Fruit fly (Drosophila melanogaster) whole organism, embryonic: ENCODE measurements around the gene mio.

Experiments
- ATbp ChIP-seq: fragments of 200-800 bp; sonication (Bioruptor generic); optimal IDR thresholded peaks from 2 replicates; lab custom pipeline; 2017; ENCODE audit warnings: missing biosample characterization, mild to moderate bottlenecking, missing genetic modification characterization, missing genetic modification reagents
- B-H1 ChIP-seq: fragments of 200-800 bp; sonication (Bioruptor generic); IDR thresholded peaks from 3 replicates; pipeline ENCODE4 v1.3.6; 2022; ENCODE audit warnings: missing biosample characterization, missing genetic modification characterization
- CG10209 ChIP-seq: fragments of 200-800 bp; sonication (Bioruptor generic); optimal IDR thresholded peaks from 3 replicates; lab custom pipeline; 2017; ENCODE audit warnings: missing biosample characterization, mild to moderate bottlenecking, missing genetic modification characterization, missing genetic modification reagents
- CG10543 ChIP-seq: fragments of 200-800 bp; sonication (Bioruptor generic); optimal IDR thresholded peaks from 3 replicates; lab custom pipeline; 2017; ENCODE audit warnings: missing biosample characterization, mild to moderate bottlenecking, missing genetic modification characterization, moderate library complexity
- CG11723 ChIP-seq: fragments of 200-800 bp; sonication (Bioruptor generic); optimal IDR thresholded peaks from 2 replicates; lab custom pipeline; 2017; ENCODE audit warnings: missing biosample characterization, mild to moderate bottlenecking, missing genetic modification characterization
- CG13296 ChIP-seq: fragments of 200-800 bp; sonication (Bioruptor generic); optimal IDR thresholded peaks from 3 replicates; lab custom pipeline; 2018; ENCODE audit warnings: missing biosample characterization, mild to moderate bottlenecking, missing genetic modification characterization
- CG13424 ChIP-seq: fragments of 200-800 bp; sonication (Bioruptor generic); optimal IDR thresholded peaks from 2 replicates; lab custom pipeline; 2019; ENCODE audit warnings: missing biosample characterization, mild to moderate bottlenecking, missing genetic modification characterization, moderate library complexity
- CG14014 ChIP-seq: fragments of 200-800 bp; sonication (Bioruptor generic); IDR thresholded peaks from 2 replicates; pipeline ENCODE4 v1.3.6; 2022; ENCODE audit warnings: missing biosample characterization, missing genetic modification characterization
- CG14965 ChIP-seq: fragments of 200-800 bp; sonication (Bioruptor generic); optimal IDR thresholded peaks from 2 replicates; lab custom pipeline; 2016; ENCODE audit warnings: missing biosample characterization, missing genetic modification characterization, borderline replicate concordance
- CG15601 ChIP-seq: fragments of 200-800 bp; sonication (Bioruptor generic); optimal IDR thresholded peaks from 3 replicates; lab custom pipeline; 2019; ENCODE audit warnings: missing biosample characterization, mild to moderate bottlenecking, missing genetic modification characterization, moderate library complexity
- CG1647 ChIP-seq: fragments of 200-800 bp; sonication (Bioruptor generic); optimal IDR thresholded peaks from 3 replicates; lab custom pipeline; 2016; ENCODE audit warnings: missing biosample characterization, missing genetic modification characterization
- CG16863 ChIP-seq: fragments of 200-800 bp; sonication (Bioruptor generic); optimal IDR thresholded peaks from 3 replicates; lab custom pipeline; 2016; ENCODE audit warnings: missing biosample characterization, missing genetic modification characterization
- CG17612 ChIP-seq: fragments of 200-800 bp; sonication (Bioruptor generic); IDR thresholded peaks from 2 replicates; pipeline ENCODE4 v1.3.6; 2022; ENCODE audit warnings: missing biosample characterization, missing genetic modification characterization
- CG17802 ChIP-seq: fragments of 200-800 bp; sonication (Bioruptor generic); optimal IDR thresholded peaks from 2 replicates; lab custom pipeline; 2018; ENCODE audit warnings: missing biosample characterization, mild to moderate bottlenecking, missing genetic modification characterization, moderate library complexity
- CG17829 ChIP-seq: fragments of 200-800 bp; optimal IDR thresholded peaks from 2 replicates; lab custom pipeline; 2019; ENCODE audit warnings: missing biosample characterization, mild to moderate bottlenecking, missing genetic modification characterization, moderate library complexity
- CG18599 ChIP-seq: fragments of 200-800 bp; sonication (Bioruptor generic); optimal IDR thresholded peaks from 3 replicates; lab custom pipeline; 2017; ENCODE audit warnings: missing biosample characterization, missing genetic modification characterization, mild to moderate bottlenecking, moderate library complexity, missing genetic modification reagents
- CG2678 ChIP-seq: fragments of 200-800 bp; sonication (Bioruptor generic); optimal IDR thresholded peaks from 3 replicates; lab custom pipeline; 2019; ENCODE audit warnings: missing biosample characterization, mild to moderate bottlenecking, missing genetic modification characterization, moderate library complexity
- CG30403 ChIP-seq: fragments of 200-800 bp; sonication (Bioruptor generic); optimal IDR thresholded peaks from 3 replicates; lab custom pipeline; 2016; ENCODE audit warnings: missing biosample characterization, missing genetic modification characterization
- CG32532 ChIP-seq: fragments of 200-800 bp; sonication (Bioruptor generic); IDR thresholded peaks from 2 replicates; pipeline ENCODE4 v1.3.6; 2022; ENCODE audit warnings: missing biosample characterization, missing genetic modification characterization
- CG4404 ChIP-seq: fragments of 200-800 bp; sonication (Bioruptor generic); IDR thresholded peaks from 2 replicates; pipeline ENCODE4 v1.3.6; 2022; ENCODE audit warnings: missing biosample characterization, missing genetic modification characterization
- CG4707 ChIP-seq: fragments of 200-800 bp; sonication (Bioruptor generic); optimal IDR thresholded peaks from 2 replicates; lab custom pipeline; 2018; ENCODE audit warnings: missing biosample characterization, mild to moderate bottlenecking, missing genetic modification characterization, moderate library complexity
- CG6254 ChIP-seq: fragments of 200-800 bp; sonication (Bioruptor generic); optimal IDR thresholded peaks from 3 replicates; lab custom pipeline; 2017; ENCODE audit warnings: mild to moderate bottlenecking, missing biosample characterization, missing genetic modification reagents, missing genetic modification characterization
- CG6813 ChIP-seq: fragments of 200-800 bp; sonication (Bioruptor generic); optimal IDR thresholded peaks from 2 replicates; lab custom pipeline; 2017; ENCODE audit warnings: missing biosample characterization, missing genetic modification characterization, mild to moderate bottlenecking, moderate library complexity, missing genetic modification reagents
- CG7271 ChIP-seq: fragments of 200-800 bp; sonication (Bioruptor generic); optimal IDR thresholded peaks from 2 replicates; lab custom pipeline; 2018; ENCODE audit warnings: missing biosample characterization, mild to moderate bottlenecking, missing genetic modification characterization, moderate library complexity
- CG7745 ChIP-seq: fragments of 200-800 bp; sonication (Bioruptor generic); optimal IDR thresholded peaks from 2 replicates; lab custom pipeline; 2018; ENCODE audit warnings: missing biosample characterization, mild to moderate bottlenecking, missing genetic modification characterization, moderate library complexity
- CG8089 ChIP-seq: fragments of 200-800 bp; sonication (Bioruptor generic); optimal IDR thresholded peaks from 3 replicates; lab custom pipeline; 2016; ENCODE audit warnings: missing biosample characterization, missing genetic modification characterization
- CG8765 ChIP-seq: fragments of 200-800 bp; sonication (Bioruptor generic); IDR thresholded peaks from 2 replicates; pipeline ENCODE4 v1.3.6; 2022; ENCODE audit warnings: missing biosample characterization, missing genetic modification characterization
- Doc3 ChIP-seq: fragments of 200-800 bp; sonication (Bioruptor generic); IDR thresholded peaks from 3 replicates; pipeline ENCODE4 v1.3.6; 2022; ENCODE audit warnings: missing biosample characterization, missing genetic modification characterization; ENCODE audit not compliant: partially characterized antibody
- Hand ChIP-seq: fragments of 200-800 bp; sonication (Bioruptor generic); optimal IDR thresholded peaks from 2 replicates; lab custom pipeline; 2017; ENCODE audit warnings: mild to moderate bottlenecking, missing biosample characterization, missing genetic modification reagents, missing genetic modification characterization
- MTF-1 ChIP-seq: fragments of 200-800 bp; sonication (Bioruptor generic); optimal IDR thresholded peaks from 2 replicates; lab custom pipeline; 2018; ENCODE audit warnings: missing biosample characterization, mild to moderate bottlenecking, missing genetic modification characterization, borderline replicate concordance
- Nf-YC ChIP-seq: fragments of 200-800 bp; optimal IDR thresholded peaks from 3 replicates; lab custom pipeline; 2019; ENCODE audit warnings: missing biosample characterization, mild to moderate bottlenecking, missing genetic modification characterization, moderate library complexity
- Spps ChIP-seq: fragments of 200-800 bp; sonication (Bioruptor generic); optimal IDR thresholded peaks from 2 replicates; lab custom pipeline; 2018; ENCODE audit warnings: missing biosample characterization, mild to moderate bottlenecking, missing genetic modification characterization
- Sry-δ ChIP-seq: fragments of 200-800 bp; sonication (Bioruptor generic); optimal IDR thresholded peaks from 2 replicates; lab custom pipeline; 2016; ENCODE audit warnings: missing biosample characterization, missing genetic modification characterization
- YL-1 ChIP-seq: fragments of 200-800 bp; sonication (Bioruptor generic); optimal IDR thresholded peaks from 3 replicates; lab custom pipeline; 2017; ENCODE audit warnings: missing biosample characterization, mild to moderate bottlenecking, missing genetic modification characterization
- bab2 ChIP-seq: fragments of 200-800 bp; sonication (Bioruptor generic); optimal IDR thresholded peaks from 2 replicates; lab custom pipeline; 2016; ENCODE audit warnings: missing biosample characterization, missing genetic modification characterization
- bsh ChIP-seq, 2 experiments: fragments of 200-800 bp; sonication (Bioruptor generic); optimal IDR thresholded peaks; 2 replicates each; lab custom pipeline; 2017 to 2018; ENCODE audit warnings: mild to moderate bottlenecking in 2 of 2, missing biosample characterization in 2 of 2, missing genetic modification characterization in 2 of 2, moderate library complexity in 1 of 2
- cad ChIP-seq: fragments of >200 bp; optimal IDR thresholded peaks from 2 replicates; lab custom pipeline; 2017; ENCODE audit warnings: missing biosample characterization, missing genetic modification characterization
- cato ChIP-seq: fragments of 200-800 bp; sonication (Bioruptor generic); optimal IDR thresholded peaks from 2 replicates; lab custom pipeline; 2016; ENCODE audit warnings: missing biosample characterization, missing genetic modification characterization, borderline replicate concordance
- ci ChIP-seq: fragments of 200-800 bp; sonication (Bioruptor generic); IDR thresholded peaks from 3 replicates; pipeline ENCODE4 v1.3.6; 2022; ENCODE audit warnings: missing biosample characterization, missing genetic modification characterization
- dpn ChIP-seq, 2 experiments: fragments of 200-800 bp; sonication (Bioruptor generic); optimal IDR thresholded peaks; 3 replicates each; lab custom pipeline; 2016; ENCODE audit warnings: missing biosample characterization in 2 of 2, missing genetic modification characterization in 2 of 2
- fd102C ChIP-seq: fragments of 200-800 bp; sonication (Bioruptor generic); optimal IDR thresholded peaks from 2 replicates; lab custom pipeline; 2018; ENCODE audit warnings: missing biosample characterization, mild to moderate bottlenecking, missing genetic modification characterization, moderate library complexity
- gt ChIP-seq: fragments of 200-800 bp; sonication (Bioruptor generic); IDR thresholded peaks from 2 replicates; pipeline ENCODE4 v1.3.6; 2022; ENCODE audit warnings: missing biosample characterization, missing genetic modification characterization
- nmo ChIP-seq: fragments of 200-800 bp; sonication (Bioruptor generic); optimal IDR thresholded peaks from 2 replicates; lab custom pipeline; 2018; ENCODE audit warnings: missing biosample characterization, mild to moderate bottlenecking, missing genetic modification characterization, moderate library complexity
- odd ChIP-seq: fragments of 200-800 bp; sonication (Bioruptor generic); optimal IDR thresholded peaks from 2 replicates; lab custom pipeline; 2017; ENCODE audit warnings: missing biosample characterization, mild to moderate bottlenecking, missing genetic modification characterization
- onecut ChIP-seq: fragments of 200-800 bp; sonication (Bioruptor generic); IDR thresholded peaks from 2 replicates; pipeline ENCODE4 v1.3.6; 2022; ENCODE audit warnings: missing biosample characterization, missing genetic modification characterization
- peb ChIP-seq: fragments of 200-800 bp; sonication (Bioruptor generic); IDR thresholded peaks from 2 replicates; pipeline ENCODE4 v1.3.6; 2022; ENCODE audit warnings: missing biosample characterization, missing genetic modification characterization
- psq ChIP-seq: fragments of 200-800 bp; sonication (Bioruptor generic); optimal IDR thresholded peaks from 2 replicates; lab custom pipeline; 2017; ENCODE audit warnings: missing biosample characterization, missing genetic modification characterization
- so ChIP-seq: fragments of 200-800 bp; sonication (Bioruptor generic); IDR thresholded peaks from 3 replicates; pipeline ENCODE4 v1.3.6; 2022; ENCODE audit warnings: missing biosample characterization, missing genetic modification characterization
- tgo ChIP-seq: fragments of 200-800 bp; sonication (Bioruptor generic); IDR thresholded peaks from 3 replicates; pipeline ENCODE4 v1.3.6; 2022; ENCODE audit warnings: missing biosample characterization, missing genetic modification characterization
- yki ChIP-seq: fragments of >200 bp; optimal IDR thresholded peaks from 3 replicates; lab custom pipeline; 2018

mio gene

DNA sequence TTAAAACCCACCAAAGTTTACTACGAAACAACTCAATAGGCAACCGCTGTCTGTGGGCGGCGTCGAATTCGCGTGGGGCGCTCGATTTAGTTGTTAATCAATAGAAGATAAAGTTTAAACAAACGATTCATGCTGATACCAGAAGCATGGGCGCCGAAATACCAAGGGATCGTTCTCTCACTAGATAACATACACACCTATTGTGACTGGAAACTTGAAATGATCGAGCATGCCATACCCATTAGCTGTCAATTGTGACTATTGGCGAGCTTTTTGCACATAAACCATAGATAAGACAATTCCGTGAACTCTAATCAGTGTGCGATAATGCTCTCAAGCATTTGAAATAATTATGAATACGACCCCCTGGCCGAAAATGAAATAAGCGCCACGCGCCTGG lies 37.7 kb upstream of the mio start (continued):
- TF ChIP-seq peb, result peak; percentile 46; the same call in 1 of the 2 replicates
- TF ChIP-seq tgo, result peak; percentile 74
- TF ChIP-seq CG10543, result peak; percentile 29
- peak in 1 of 2 experiments; percentile 57 for TF ChIP-seq bsh (GFP tag; optimal IDR thresholded peaks at IDR 0.05; lab: Kevin White, UChicago)
- peak; percentile 33; the same call in 2 of the 3 replicates for TF ChIP-seq B-H1 (GFP tag; lab: Robert Waterston, UW)
- TF ChIP-seq CG14014 (GFP tag; lab: Robert Waterston, UW), result peak; percentile 66
- TF ChIP-seq CG7271 (tag; lab: Kevin White, UChicago), result no peak
- peak; percentile 64; the same call in 2 of the 3 replicates for TF ChIP-seq ci (GFP tag; lab: Robert Waterston, UW)
- peak; percentile 80 for TF ChIP-seq CG13424 (tag; lab: Kevin White, UChicago)
- TF ChIP-seq CG14965 (GFP tag; lab: Kevin White, UChicago), result no peak
- TF ChIP-seq CG17829 (tag; lab: Kevin White, UChicago), result peak; percentile 53
- peak; percentile 86 for TF ChIP-seq CG18599
- TF ChIP-seq dpn (GFP tag; optimal IDR thresholded peaks at IDR 0.05; lab: Kevin White, UChicago), result peak; percentile 78 to 85
- TF ChIP-seq CG15601 (tag; lab: Kevin White, UChicago), result peak; percentile 16
- peak; percentile 86 for TF ChIP-seq CG2678 (tag; lab: Kevin White, UChicago)
- peak; percentile 60 for TF ChIP-seq Hand (GFP tag; lab: Kevin White, UChicago)
- TF ChIP-seq CG16863 (GFP tag; lab: Kevin White, UChicago), result peak; percentile 60
- peak; percentile 83 for TF ChIP-seq nmo (GFP tag; lab: Kevin White, UChicago)
- peak; percentile 2 for TF ChIP-seq Nf-YC (tag; lab: Kevin White, UChicago)
- no peak for TF ChIP-seq cato (GFP tag; lab: Kevin White, UChicago)
- peak; percentile 77 for TF ChIP-seq CG10209 (GFP tag; lab: Kevin White, UChicago)
- TF ChIP-seq CG8765 (GFP tag; lab: Robert Waterston, UW), result 0 out of 2 replicates have a peak, but pooled peaks have one; percentile 6
- peak; percentile 73 for TF ChIP-seq ATbp (GFP tag; lab: Kevin White, UChicago)
- no peak for TF ChIP-seq odd (GFP tag; lab: Kevin White, UChicago)
- TF ChIP-seq CG7745, result no peak
- TF ChIP-seq CG32532 (GFP tag; lab: Robert Waterston, UW), result peak; percentile 84
- peak; percentile 7 for TF ChIP-seq CG4707 (GFP tag; lab: Kevin White, UChicago)
- TF ChIP-seq yki, result no peak
- TF ChIP-seq onecut, result peak; percentile 30; the same call in 1 of the 2 replicates
- peak; percentile 80; the same call in 2 of the 3 replicates for TF ChIP-seq so (GFP tag; lab: Robert Waterston, UW)
- TF ChIP-seq fd102C (GFP tag; lab: Kevin White, UChicago), result no peak
- TF ChIP-seq gt (GFP tag; lab: Robert Waterston, UW), result 0 out of 2 replicates have a peak, but pooled peaks have one; percentile 20
- no peak for TF ChIP-seq MTF-1 (GFP tag; lab: Kevin White, UChicago)
- TF ChIP-seq CG8089 (GFP tag; lab: Kevin White, UChicago), result peak; percentile 26
- TF ChIP-seq psq, result no peak
- peak; percentile 62 for TF ChIP-seq CG17612 (GFP tag; lab: Robert Waterston, UW)
- peak; percentile 81 for TF ChIP-seq CG1647 (GFP tag; lab: Kevin White, UChicago)
- peak; percentile 58 for TF ChIP-seq CG13296 (GFP tag; lab: Kevin White, UChicago)
- TF ChIP-seq bab2, result peak; percentile 80
- TF ChIP-seq CG6813 (GFP tag; lab: Kevin White, UChicago), result peak; percentile 54
- peak; percentile 72 for TF ChIP-seq CG30403 (GFP tag; lab: Kevin White, UChicago)
- peak; percentile 36 for TF ChIP-seq Sry-δ (GFP tag; lab: Kevin White, UChicago)
- peak; percentile 23 for TF ChIP-seq CG6254
- TF ChIP-seq CG11723, result peak; percentile 51
- no peak for TF ChIP-seq Spps (tag; lab: Kevin White, UChicago)
- TF ChIP-seq YL-1 (GFP tag; lab: Kevin White, UChicago), result no peak
- TF ChIP-seq cad (GFP tag; lab: Kevin White, UChicago), result no peak
- no peak for TF ChIP-seq Doc3
- TF ChIP-seq CG17802 (tag; lab: Kevin White, UChicago), result no peak
- peak; percentile 65 for TF ChIP-seq CG4404 (GFP tag; lab: Robert Waterston, UW)
